Fruit fly (Drosophila melanogaster) whole organism, embryonic: ENCODE data around the gene Nep6.

Source experiments
- Aef1 ChIP-seq: fragments of 200-800 bp; sonication (Bioruptor generic); IDR thresholded peaks from 3 replicates; pipeline ENCODE4 v1.3.6; 2022; ENCODE audit warnings: missing biosample characterization, missing genetic modification characterization
- Asciz ChIP-seq: fragments of 200-800 bp; sonication (Bioruptor generic); optimal IDR thresholded peaks from 2 replicates; lab custom pipeline; 2017; ENCODE audit warnings: missing biosample characterization, mild to moderate bottlenecking, missing genetic modification characterization, missing genetic modification reagents
- CG17385 ChIP-seq: fragments of 200-800 bp; sonication (Bioruptor generic); optimal IDR thresholded peaks from 3 replicates; lab custom pipeline; 2018; ENCODE audit warnings: missing biosample characterization, mild to moderate bottlenecking, missing genetic modification characterization
- CG32772 ChIP-seq: fragments of 200-800 bp; sonication (Bioruptor generic); IDR thresholded peaks from 2 replicates; pipeline ENCODE4 v1.3.6; 2022; ENCODE audit warnings: missing biosample characterization, missing genetic modification characterization
- CG7745 ChIP-seq: fragments of 200-800 bp; sonication (Bioruptor generic); optimal IDR thresholded peaks from 2 replicates; lab custom pipeline; 2018; ENCODE audit warnings: missing biosample characterization, mild to moderate bottlenecking, missing genetic modification characterization, moderate library complexity
- Dip2 ChIP-seq: fragments of 200-800 bp; sonication (Bioruptor generic); IDR thresholded peaks from 2 replicates; pipeline ENCODE4 v1.3.6; 2022; ENCODE audit warnings: missing biosample characterization, missing genetic modification characterization
- Ets65A ChIP-seq: fragments of 200-800 bp; sonication (Bioruptor generic); peaks from one replicate; lab custom pipeline; 2016; ENCODE audit warnings: missing biosample characterization, missing genetic modification characterization
- Fer2 ChIP-seq: fragments of 200-800 bp; sonication (Bioruptor generic); optimal IDR thresholded peaks from 2 replicates; lab custom pipeline; 2018; ENCODE audit warnings: missing biosample characterization, mild to moderate bottlenecking, missing genetic modification characterization, moderate library complexity
- cad ChIP-seq: fragments of >200 bp; optimal IDR thresholded peaks from 2 replicates; lab custom pipeline; 2017; ENCODE audit warnings: missing biosample characterization, missing genetic modification characterization
- lilli ChIP-seq: fragments of 200-800 bp; sonication (Bioruptor generic); optimal IDR thresholded peaks from 3 replicates; lab custom pipeline; 2016; ENCODE audit warnings: missing biosample characterization, missing genetic modification characterization
- nerfin-2 ChIP-seq: fragments of 200-800 bp; sonication (Bioruptor generic); IDR thresholded peaks from 2 replicates; pipeline ENCODE4 v1.3.6; 2022; ENCODE audit warnings: missing biosample characterization, missing genetic modification characterization; ENCODE audit not compliant: partially characterized antibody

DNA sequence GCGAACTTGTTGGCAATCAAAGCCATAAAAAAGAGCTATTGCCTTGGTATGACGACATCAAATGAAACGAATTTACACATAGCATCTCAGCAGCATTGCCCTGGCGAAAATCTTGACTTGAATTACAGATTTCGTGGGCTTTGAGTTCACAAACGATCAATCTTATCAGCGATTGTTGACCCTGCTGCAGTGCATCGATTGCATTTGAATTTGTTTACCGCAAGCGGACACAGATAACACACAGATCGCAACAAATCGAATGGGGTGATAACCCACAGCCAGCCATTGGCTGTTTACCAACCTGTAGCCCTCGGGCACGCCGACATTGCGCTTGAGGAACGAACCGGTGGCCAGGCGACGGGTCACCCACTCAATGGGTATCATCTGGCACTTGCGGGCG, 42.3 kb upstream of the Nep6 start:
- TF ChIP-seq Ets65A (GFP tag; lab: Kevin White, UChicago) = no peak
- no peak for TF ChIP-seq CG32772 (GFP tag; lab: Robert Waterston, UW)
- no peak for TF ChIP-seq nerfin-2 (GFP tag; lab: Robert Waterston, UW)
- no peak for TF ChIP-seq Dip2 (GFP tag; lab: Robert Waterston, UW)
- no peak for TF ChIP-seq cad (GFP tag; lab: Kevin White, UChicago)
- no peak for TF ChIP-seq lilli
- TF ChIP-seq Aef1 (GFP tag; lab: Robert Waterston, UW) = no peak
- TF ChIP-seq Fer2 (tag; lab: Kevin White, UChicago) = no peak
- TF ChIP-seq Asciz (GFP tag; lab: Kevin White, UChicago) = no peak
- TF ChIP-seq CG17385 = no peak
- no peak for TF ChIP-seq CG7745 (tag; lab: Kevin White, UChicago)
